Worm (Caenorhabditis elegans) whole organism, L2 larva: ENCODE data around the gene ZC21.6.

Experiments
- ceh-82 ChIP-seq: fragments of 150-350 bp; optimal IDR thresholded peaks from 2 replicates; lab custom pipeline; 2014; ENCODE audit warnings: missing biosample characterization, missing genetic modification characterization
- lin-39 ChIP-seq: fragments of 150-350 bp; optimal IDR thresholded peaks from 2 replicates; lab custom pipeline; 2014; ENCODE audit warnings: missing biosample characterization, missing genetic modification reagents, missing genetic modification characterization
- nhr-12 ChIP-seq: fragments of 150-350 bp; optimal IDR thresholded peaks from 2 replicates; lab custom pipeline; 2014; ENCODE audit warnings: missing biosample characterization, missing genetic modification characterization
- zag-1 ChIP-seq: fragments of 150-350 bp; optimal IDR thresholded peaks from 2 replicates; lab custom pipeline; 2014; ENCODE audit warnings: missing biosample characterization, missing genetic modification characterization

DNA sequence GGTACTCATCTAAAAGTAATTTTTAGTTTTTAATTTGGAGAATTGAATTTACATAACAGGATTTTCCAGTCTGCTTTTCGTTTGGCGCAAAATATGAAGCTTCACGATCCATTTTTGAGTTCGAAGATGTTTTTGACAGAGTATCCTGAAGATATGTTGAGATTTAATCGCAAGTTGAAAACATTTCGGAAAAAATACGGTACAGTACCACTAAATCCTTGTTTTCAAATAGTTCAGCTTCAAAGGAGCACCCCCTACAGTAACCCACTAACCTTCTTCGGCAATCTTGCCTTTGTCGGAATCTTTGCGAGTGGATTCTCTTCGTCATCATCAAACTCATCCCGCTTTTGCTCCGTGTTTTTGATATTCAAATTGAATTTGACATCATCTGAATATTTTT is 26.4 kb downstream of the ZC21.6 start:
- no peak for TF ChIP-seq nhr-12 (tag; lab: Kevin White, UChicago)
- TF ChIP-seq ceh-82 (tag; lab: Kevin White, UChicago): no peak
- no peak for TF ChIP-seq lin-39 (tag; lab: Kevin White, UChicago)
- TF ChIP-seq zag-1: no peak
